Fruit fly (Drosophila melanogaster): ENCODE data around the gene CG16952.
A peak's percentile ranks its signal among the peaks of the same experiment; 100 is the strongest.

The CG16952 gene

dm6 chrX:15891606-15892345 is 21.8 kb downstream of the CG16952 start, which contains the start of gene shi (continued):
- no peak for TF ChIP-seq sima (GFP tag; optimal IDR thresholded peaks at IDR 0.05)
- no peak for TF ChIP-seq lbe (GFP tag; optimal IDR thresholded peaks at IDR 0.05)
- peak; percentile 98 for TF ChIP-seq CG7963 (GFP tag; IDR thresholded peaks at IDR 0.05; ENCODE audit: partially characterized antibody)
- peak; percentile 52 for TF ChIP-seq grn (GFP tag; optimal IDR thresholded peaks at IDR 0.05)
- TF ChIP-seq gsb-n (tag; optimal IDR thresholded peaks at IDR 0.05): peak; percentile 15
- TF ChIP-seq CG30020 (tag; optimal IDR thresholded peaks at IDR 0.05): peak; percentile 84
- TF ChIP-seq ham (GFP tag; IDR thresholded peaks at IDR 0.05): no peak
- no peak for TF ChIP-seq Oli (tag; optimal IDR thresholded peaks at IDR 0.05)
- no peak for TF ChIP-seq CG10565 (GFP tag; optimal IDR thresholded peaks at IDR 0.05)
- TF ChIP-seq Pdp1 (GFP tag; optimal IDR thresholded peaks at IDR 0.05): peak in 1 of 2 experiments; percentile 8
- peak; percentile 99 for TF ChIP-seq bbx (GFP tag; IDR thresholded peaks at IDR 0.05; ENCODE audit: partially characterized antibody)
- TF ChIP-seq Bgb (GFP tag; IDR thresholded peaks at IDR 0.05; ENCODE audit: partially characterized antibody): peak; percentile 99
- no peak for TF ChIP-seq CG17612 (GFP tag; IDR thresholded peaks at IDR 0.05)
- no peak for TF ChIP-seq GATAe (GFP tag; conservative IDR thresholded peaks at IDR 0.05)
- TF ChIP-seq HHEX (GFP tag; optimal IDR thresholded peaks at IDR 0.05): no peak
- TF ChIP-seq pzg (GFP tag; optimal IDR thresholded peaks at IDR 0.05): peak; percentile 94
- TF ChIP-seq CG4617 (GFP tag; optimal IDR thresholded peaks at IDR 0.05; ENCODE audit: borderline replicate concordance): peak; percentile 3
- TF ChIP-seq gro (GFP tag; optimal IDR thresholded peaks at IDR 0.05): peak; percentile 27
- TF ChIP-seq CG6791 (GFP tag; IDR thresholded peaks at IDR 0.05; ENCODE audit: partially characterized antibody): peak; percentile 99
- TF ChIP-seq CG11695 (GFP tag; IDR thresholded peaks at IDR 0.05): no peak
- TF ChIP-seq Nf-YB (GFP tag; optimal IDR thresholded peaks at IDR 0.05): peak; percentile 18
- peak; percentile 23 for TF ChIP-seq CG13296 (GFP tag; optimal IDR thresholded peaks at IDR 0.05)
- TF ChIP-seq fd3F (GFP tag; optimal IDR thresholded peaks at IDR 0.05): no peak
- TF ChIP-seq aop (GFP tag; IDR thresholded peaks at IDR 0.05): no peak
- TF ChIP-seq CG14965 (GFP tag; optimal IDR thresholded peaks at IDR 0.05; ENCODE audit: borderline replicate concordance): no peak
- no peak for TF ChIP-seq ase (GFP tag; IDR thresholded peaks at IDR 0.05)
- no peak for TF ChIP-seq CG3838 (GFP tag; optimal IDR thresholded peaks at IDR 0.05)
- no peak for TF ChIP-seq CG12104 (GFP tag; optimal IDR thresholded peaks at IDR 0.05)
- peak; percentile 29; the same call in 1 of the 2 replicates for TF ChIP-seq slbo (GFP tag; IDR thresholded peaks at IDR 0.05)
- TF ChIP-seq fu2 (GFP tag; optimal IDR thresholded peaks at IDR 0.05): no peak
- TF ChIP-seq CG2120 (GFP tag; optimal IDR thresholded peaks at IDR 0.05): peak; percentile 48
- TF ChIP-seq CG42726 (GFP tag; IDR thresholded peaks at IDR 0.05; ENCODE audit: partially characterized antibody): peak; percentile 98
- peak; percentile 99 for TF ChIP-seq amos (GFP tag; IDR thresholded peaks at IDR 0.05; ENCODE audit: partially characterized antibody)
- TF ChIP-seq nmo (GFP tag; optimal IDR thresholded peaks at IDR 0.05): peak; percentile 62
- TF ChIP-seq Sry-δ (GFP tag; optimal IDR thresholded peaks at IDR 0.05): peak; percentile 94
- no peak for TF ChIP-seq ap (GFP tag; IDR thresholded peaks at IDR 0.05)
- peak; percentile 96 for TF ChIP-seq hbn (GFP tag; IDR thresholded peaks at IDR 0.05; ENCODE audit: partially characterized antibody)
- no peak for TF ChIP-seq Ravus (GFP tag; IDR thresholded peaks at IDR 0.05)
- TF ChIP-seq cwo (GFP tag; optimal IDR thresholded peaks at IDR 0.05): no peak
- TF ChIP-seq Elba2 (GFP tag; optimal IDR thresholded peaks at IDR 0.05): peak; percentile 65
- no peak for TF ChIP-seq NK7.1 (GFP tag; optimal IDR thresholded peaks at IDR 0.05)
- TF ChIP-seq CG4404 (GFP tag; IDR thresholded peaks at IDR 0.05): no peak
- TF ChIP-seq ttk (GFP tag; IDR thresholded peaks at IDR 0.05): no peak
- no peak for TF ChIP-seq D (optimal IDR thresholded peaks at IDR 0.05)
- TF ChIP-seq D (GFP tag; optimal IDR thresholded peaks at IDR 0.05): no peak
- no peak; the same call in 1 of the 2 replicates for TF ChIP-seq E2f2 (GFP tag; IDR thresholded peaks at IDR 0.05)
- no peak for TF ChIP-seq btn (GFP tag; optimal IDR thresholded peaks at IDR 0.05)
- TF ChIP-seq tna (GFP tag; IDR thresholded peaks at IDR 0.05; ENCODE audit: partially characterized antibody): peak; percentile 98
- no peak for TF ChIP-seq CG8765 (GFP tag; IDR thresholded peaks at IDR 0.05)

Data from whole organism, embryonic.